Worm (Caenorhabditis elegans): ENCODE results near the gene T25G12.3.

T25G12.3 gene

DNA sequence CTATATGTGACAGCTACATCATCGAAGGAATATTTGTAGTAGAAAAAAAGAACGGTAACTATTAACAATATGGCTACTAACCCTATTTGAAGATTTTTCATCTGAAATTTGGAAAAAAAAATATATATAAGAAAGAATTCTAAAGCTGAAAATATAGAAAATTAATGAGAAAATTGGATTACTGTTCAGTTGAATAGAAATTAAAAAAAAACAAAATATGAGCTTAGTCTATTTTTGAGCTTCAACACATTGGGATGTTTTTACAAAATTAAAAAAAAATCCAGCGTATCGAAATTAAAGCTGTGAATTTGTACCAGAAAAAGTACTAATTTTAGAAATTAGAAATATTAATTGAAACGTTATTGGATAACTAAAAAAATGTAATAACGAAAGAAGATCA lies 22.2 kb upstream of the T25G12.3 start, which contains the start of gene T08G2.2:
TSS of gene T08G2.2 (minus strand) at position 101 of the 400 bp plus-strand sequence.
- TF ChIP-seq scrt-1 (GFP tag; IDR thresholded peaks at IDR 0.05) (no peak), F13C5.2 (tag; optimal IDR thresholded peaks at IDR 0.05) (no peak), hmg-4 (GFP tag; optimal IDR thresholded peaks at IDR 0.05) (no peak), ets-7 (tag; optimal IDR thresholded peaks at IDR 0.05) (no peak), tbx-11 (GFP tag; IDR thresholded peaks at IDR 0.05) (no peak)

DNA sequence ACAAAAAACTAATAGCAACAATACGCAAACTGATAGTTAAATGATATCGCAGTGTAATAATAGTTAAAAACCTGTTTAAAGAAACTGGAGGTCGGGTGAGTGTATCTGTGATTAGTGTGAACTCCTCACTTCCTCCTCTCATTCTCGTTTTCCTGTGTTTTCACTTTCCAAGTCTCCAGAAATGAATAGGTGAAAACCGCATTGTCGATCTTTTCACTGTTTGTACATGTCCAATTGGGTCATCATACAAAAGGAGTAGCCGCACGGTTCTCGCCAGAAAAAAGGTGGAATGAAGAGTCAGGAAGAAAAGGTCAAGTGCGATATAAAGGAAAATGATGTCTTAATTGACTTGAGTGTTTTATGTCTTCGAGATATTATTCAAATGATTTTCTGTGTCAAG lies 19.9 kb upstream of the T25G12.3 start:
- TF ChIP-seq B0310.2 (tag; optimal IDR thresholded peaks at IDR 0.05) (no peak), aly-1 (tag; optimal IDR thresholded peaks at IDR 0.05) (no peak), tbx-37 (GFP tag; conservative IDR thresholded peaks at IDR 0.05) (no peak), hnd-1 (tag; optimal IDR thresholded peaks at IDR 0.05) (no peak), ets-7 (tag; optimal IDR thresholded peaks at IDR 0.05) (no peak), F13C5.2 (tag; optimal IDR thresholded peaks at IDR 0.05) (no peak), tra-4 (tag; optimal IDR thresholded peaks at IDR 0.05) (no peak), ceh-36 (tag; optimal IDR thresholded peaks at IDR 0.05) (no peak), scrt-1 (GFP tag; IDR thresholded peaks at IDR 0.05) (no peak), sea-1 (GFP tag; conservative IDR thresholded peaks at IDR 0.05) (no peak), hmbx-1 (tag; optimal IDR thresholded peaks at IDR 0.05) (no peak), ceh-13 (GFP tag; optimal IDR thresholded peaks at IDR 0.05) (no peak), flt-1 (GFP tag; IDR thresholded peaks at IDR 0.05) (no peak), hmg-4 (GFP tag; optimal IDR thresholded peaks at IDR 0.05) (no peak), pes-1 (GFP tag; IDR thresholded peaks at IDR 0.05) (no peak), tbx-11 (GFP tag; IDR thresholded peaks at IDR 0.05) (no peak)

DNA sequence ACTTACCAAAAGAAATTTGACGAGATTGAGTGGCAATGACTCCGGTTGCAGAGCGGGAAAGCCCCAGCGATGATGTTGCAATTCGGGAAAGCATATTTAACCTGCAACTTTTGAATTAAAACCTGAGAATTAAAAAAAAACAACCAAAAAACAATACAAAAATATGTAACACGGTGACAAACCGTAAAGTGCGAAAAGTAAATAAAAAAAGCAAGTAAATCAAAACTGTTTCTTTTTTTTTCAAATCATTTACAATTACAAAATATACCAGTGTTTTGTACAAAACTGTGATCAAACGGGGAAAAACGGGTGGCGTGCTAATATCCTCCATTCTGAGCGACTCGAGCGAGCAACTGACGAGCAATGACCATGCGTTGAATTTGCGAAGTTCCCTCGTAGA lies 16.6 kb upstream of the T25G12.3 start, which contains the start of gene acdh-10:
TSS of gene acdh-10 (minus strand) at position 101 of the 400 bp plus-strand sequence.
- TF ChIP-seq tbx-37 (GFP tag; conservative IDR thresholded peaks at IDR 0.05) = no peak
- TF ChIP-seq F13C5.2 (tag; optimal IDR thresholded peaks at IDR 0.05) = no peak

DNA sequence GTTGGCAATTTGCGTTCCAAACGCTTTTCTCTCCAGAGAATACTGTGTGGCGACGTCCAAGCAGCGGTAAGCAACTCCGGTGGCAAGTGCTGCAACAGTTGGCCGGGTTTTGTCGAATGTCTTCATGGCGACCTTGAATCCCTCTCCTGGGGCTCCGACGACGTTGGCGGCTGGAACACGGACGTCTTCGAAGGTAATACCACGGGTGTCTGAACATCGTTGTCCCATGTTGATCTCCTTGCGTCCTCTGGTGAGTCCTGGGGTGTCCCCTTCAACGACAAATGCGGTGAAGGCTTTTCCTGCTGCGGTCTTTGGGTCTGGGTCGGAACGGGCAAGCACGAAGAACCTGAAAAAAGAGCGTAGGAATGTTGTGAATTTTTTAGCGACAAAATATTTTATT lies 15.7 kb upstream of the T25G12.3 start:
- TF ChIP-seq tra-4 (tag; optimal IDR thresholded peaks at IDR 0.05) (no peak), hmg-4 (GFP tag; optimal IDR thresholded peaks at IDR 0.05) (no peak)

DNA sequence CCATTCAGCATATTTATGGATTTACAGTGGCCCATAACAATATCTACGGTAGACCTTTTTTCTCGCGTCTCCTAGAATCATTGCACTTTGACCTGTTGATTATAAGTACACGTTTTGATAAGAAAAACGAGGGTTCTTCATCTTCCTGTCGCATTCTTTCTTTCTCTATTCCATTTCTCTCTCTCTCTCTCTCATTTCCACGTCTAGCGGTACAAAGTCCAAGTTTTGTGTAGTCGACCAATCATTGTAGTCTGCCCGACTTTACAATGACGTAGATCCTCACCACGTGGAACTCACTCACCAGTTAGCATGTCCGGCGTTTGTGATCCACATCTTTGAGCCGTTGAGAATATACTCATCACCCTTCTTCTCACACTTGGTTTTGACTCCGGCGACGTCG lies 15.3 kb upstream of the T25G12.3 start:
- TF ChIP-seq tra-4 (tag; optimal IDR thresholded peaks at IDR 0.05) (no peak), sea-1 (GFP tag; conservative IDR thresholded peaks at IDR 0.05) (no peak), aly-1 (tag; optimal IDR thresholded peaks at IDR 0.05) (no peak), tbx-37 (GFP tag; conservative IDR thresholded peaks at IDR 0.05) (no peak), ceh-36 (tag; optimal IDR thresholded peaks at IDR 0.05) (no peak), tbx-11 (GFP tag; IDR thresholded peaks at IDR 0.05) (no peak), pes-1 (GFP tag; IDR thresholded peaks at IDR 0.05) (no peak), ets-7 (tag; optimal IDR thresholded peaks at IDR 0.05) (no peak), hmbx-1 (tag; optimal IDR thresholded peaks at IDR 0.05) (no peak), F13C5.2 (tag; optimal IDR thresholded peaks at IDR 0.05) (no peak), flt-1 (GFP tag; IDR thresholded peaks at IDR 0.05) (no peak), hnd-1 (tag; optimal IDR thresholded peaks at IDR 0.05) (no peak), ama-1 (optimal IDR thresholded peaks at IDR 0.05) (no peak), hmg-4 (GFP tag; optimal IDR thresholded peaks at IDR 0.05) (no peak), scrt-1 (GFP tag; IDR thresholded peaks at IDR 0.05) (no peak), ceh-13 (GFP tag; optimal IDR thresholded peaks at IDR 0.05) (no peak), B0310.2 (tag; optimal IDR thresholded peaks at IDR 0.05) (no peak)

DNA sequence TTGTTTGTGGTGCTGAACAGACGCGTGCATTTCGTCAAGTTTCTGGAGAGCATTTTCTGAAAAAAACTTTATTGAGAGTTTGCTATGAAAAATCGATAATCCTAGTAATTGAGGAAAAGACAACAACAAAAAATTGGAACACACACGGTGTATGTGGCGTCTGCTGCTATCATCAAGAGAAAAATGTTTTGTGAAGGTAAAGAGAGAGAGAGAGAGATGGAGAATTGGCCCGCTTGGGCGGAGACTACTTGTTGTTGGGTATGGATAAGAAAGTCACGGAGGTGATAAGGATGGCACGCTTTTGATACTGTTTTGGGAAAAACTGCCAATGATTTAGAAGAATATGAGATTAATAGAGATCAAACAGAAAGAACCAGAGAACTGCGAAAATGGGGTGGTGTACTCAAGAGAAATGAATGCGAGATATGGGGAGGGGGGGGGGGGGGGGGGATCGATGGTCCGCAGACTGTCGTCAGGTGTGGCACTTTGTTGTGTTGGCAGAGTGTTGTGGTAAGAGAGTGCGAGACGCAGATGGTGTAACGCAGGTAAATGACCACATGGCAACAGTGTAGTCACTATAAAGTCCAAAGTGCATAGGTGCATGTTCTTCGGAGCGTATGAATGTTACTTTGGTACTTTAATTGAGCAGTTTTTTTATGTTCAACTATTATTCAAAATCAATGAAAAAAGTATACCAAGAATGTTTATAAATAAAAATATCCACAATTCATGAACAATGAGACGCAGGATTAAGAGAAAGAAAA lies 14.2 kb upstream of the T25G12.3 start, which contains the start of gene acdh-7:
TSS of gene acdh-7 (minus strand) at position 56 of the 764 bp plus-strand sequence.
- no peak for TF ChIP-seq B0310.2 (tag; optimal IDR thresholded peaks at IDR 0.05)
- no peak for TF ChIP-seq ceh-13 (GFP tag; optimal IDR thresholded peaks at IDR 0.05)
- TF ChIP-seq F13C5.2 (tag; optimal IDR thresholded peaks at IDR 0.05) = no peak
- TF ChIP-seq ama-1 (optimal IDR thresholded peaks at IDR 0.05) = no peak
- TF ChIP-seq ceh-36 (tag; optimal IDR thresholded peaks at IDR 0.05) = peak; percentile 21
- TF ChIP-seq tbx-37 (GFP tag; conservative IDR thresholded peaks at IDR 0.05) = no peak

DNA sequence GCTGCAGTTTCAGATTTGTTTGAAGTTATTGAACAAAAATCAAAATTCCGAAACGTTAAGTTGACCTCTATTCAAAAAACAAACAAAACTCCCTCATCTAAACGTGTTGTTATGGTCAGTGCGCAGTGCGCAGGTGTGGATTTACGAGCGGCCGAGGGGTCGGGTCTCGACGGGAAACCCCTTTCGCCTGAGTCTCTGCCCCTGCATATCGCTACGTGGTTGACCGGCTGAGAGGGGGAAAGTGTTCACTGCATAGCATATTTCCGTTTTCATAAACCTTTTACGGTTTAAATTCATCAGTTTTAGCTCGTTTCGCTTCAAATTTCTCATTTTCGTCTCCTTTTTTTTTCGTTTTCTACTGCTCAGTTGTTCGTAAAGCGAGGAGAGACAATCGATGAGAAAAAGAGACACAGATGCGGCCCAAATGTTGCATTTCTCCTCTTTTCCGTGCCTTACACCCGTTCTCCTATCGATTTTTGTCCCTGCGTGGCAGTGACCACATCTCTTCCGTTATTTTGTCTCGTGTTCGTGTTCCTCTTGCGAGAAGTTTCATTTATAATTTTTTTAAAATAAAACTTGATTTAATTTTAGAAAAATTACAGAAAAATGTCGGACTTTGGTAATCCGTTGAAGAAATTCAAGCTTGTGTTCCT lies 9.4 kb upstream of the T25G12.3 start, which contains the start of gene rab-6.2:
TSS of gene rab-6.2 (plus strand) at position 603 of the 653 bp plus-strand sequence.
- no peak for TF ChIP-seq F13C5.2 (tag; optimal IDR thresholded peaks at IDR 0.05)
- TF ChIP-seq ceh-13 (GFP tag; optimal IDR thresholded peaks at IDR 0.05) = no peak
- no peak for TF ChIP-seq ama-1 (optimal IDR thresholded peaks at IDR 0.05)
- TF ChIP-seq flt-1 (GFP tag; IDR thresholded peaks at IDR 0.05) = no peak
- TF ChIP-seq ceh-36 (tag; optimal IDR thresholded peaks at IDR 0.05) = no peak
- TF ChIP-seq hmg-4 (GFP tag; optimal IDR thresholded peaks at IDR 0.05) = peak; percentile 58
- no peak for TF ChIP-seq scrt-1 (GFP tag; IDR thresholded peaks at IDR 0.05)
- TF ChIP-seq B0310.2 (tag; optimal IDR thresholded peaks at IDR 0.05) = no peak

DNA sequence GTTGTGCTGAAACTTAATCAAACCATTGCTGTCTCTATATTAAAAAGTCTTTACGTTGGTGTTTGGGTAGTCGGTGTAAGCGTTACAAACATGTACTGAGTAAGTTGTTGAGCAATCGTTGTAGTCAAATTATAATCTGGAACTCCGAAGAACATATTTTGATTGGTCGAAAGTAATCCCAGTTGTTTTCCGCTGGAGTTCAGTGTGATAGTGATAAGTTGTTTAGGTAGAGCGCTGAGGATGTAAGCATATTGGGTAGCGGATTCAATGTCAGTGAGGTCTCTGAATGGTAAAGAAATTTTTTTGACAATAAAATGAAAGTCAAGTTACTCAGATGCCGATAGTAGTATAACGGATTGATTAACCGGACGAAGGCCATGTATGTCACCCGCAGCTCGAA lies 4.1 kb upstream of the T25G12.3 start:
- TF ChIP-seq B0310.2 (tag; optimal IDR thresholded peaks at IDR 0.05) (no peak), ceh-13 (GFP tag; optimal IDR thresholded peaks at IDR 0.05) (no peak), scrt-1 (GFP tag; IDR thresholded peaks at IDR 0.05) (no peak), ets-7 (tag; optimal IDR thresholded peaks at IDR 0.05) (no peak), flt-1 (GFP tag; IDR thresholded peaks at IDR 0.05) (no peak), sea-1 (GFP tag; conservative IDR thresholded peaks at IDR 0.05) (no peak), aly-1 (tag; optimal IDR thresholded peaks at IDR 0.05) (no peak), tbx-37 (GFP tag; conservative IDR thresholded peaks at IDR 0.05) (no peak), hnd-1 (tag; optimal IDR thresholded peaks at IDR 0.05) (no peak), ceh-36 (tag; optimal IDR thresholded peaks at IDR 0.05) (no peak), hmbx-1 (tag; optimal IDR thresholded peaks at IDR 0.05) (no peak), pes-1 (GFP tag; IDR thresholded peaks at IDR 0.05) (no peak), tbx-11 (GFP tag; IDR thresholded peaks at IDR 0.05) (no peak), hmg-4 (GFP tag; optimal IDR thresholded peaks at IDR 0.05) (no peak), F13C5.2 (tag; optimal IDR thresholded peaks at IDR 0.05) (no peak), tra-4 (tag; optimal IDR thresholded peaks at IDR 0.05) (no peak), ama-1 (optimal IDR thresholded peaks at IDR 0.05) (no peak)
